Fruit fly (Drosophila melanogaster) whole organism, embryonic: ENCODE measurements around the gene Mtp.
A peak's percentile ranks its signal among the peaks of the same experiment; 100 is the strongest.

ENCODE experiments used
- Bteb2 ChIP-seq: fragments of 200-800 bp; sonication (Bioruptor generic); optimal IDR thresholded peaks from 2 replicates; lab custom pipeline; 2016; ENCODE audit warnings: missing biosample characterization, missing genetic modification characterization
- CG11560 ChIP-seq: fragments of 200-800 bp; sonication (Bioruptor generic); IDR thresholded peaks from 3 replicates; pipeline ENCODE4 v1.3.6; 2022; ENCODE audit warnings: missing biosample characterization, missing genetic modification characterization
- CG13624 ChIP-seq: fragments of 200-800 bp; sonication (Bioruptor generic); optimal IDR thresholded peaks from 2 replicates; lab custom pipeline; 2016; ENCODE audit warnings: missing biosample characterization, missing genetic modification characterization
- CG13894 ChIP-seq: fragments of 200-800 bp; sonication (Bioruptor generic); optimal IDR thresholded peaks from 3 replicates; lab custom pipeline; 2018; ENCODE audit warnings: missing biosample characterization, mild to moderate bottlenecking, missing genetic modification characterization, moderate library complexity
- CG1603 ChIP-seq: fragments of 200-800 bp; sonication (Bioruptor generic); optimal IDR thresholded peaks from 2 replicates; lab custom pipeline; 2019; ENCODE audit warnings: missing biosample characterization, mild to moderate bottlenecking, missing genetic modification characterization, moderate library complexity
- CG2120 ChIP-seq: fragments of 200-800 bp; sonication (Bioruptor generic); optimal IDR thresholded peaks from 3 replicates; lab custom pipeline; 2016; ENCODE audit warnings: missing biosample characterization, missing genetic modification characterization
- CG2678 ChIP-seq: fragments of 200-800 bp; sonication (Bioruptor generic); optimal IDR thresholded peaks from 3 replicates; lab custom pipeline; 2019; ENCODE audit warnings: missing biosample characterization, mild to moderate bottlenecking, missing genetic modification characterization, moderate library complexity
- CG2712 ChIP-seq: fragments of 200-800 bp; optimal IDR thresholded peaks from 3 replicates; lab custom pipeline; 2019; ENCODE audit warnings: missing biosample characterization, mild to moderate bottlenecking, missing genetic modification characterization, moderate library complexity
- CG31388 ChIP-seq: fragments of 200-800 bp; sonication (Bioruptor generic); optimal IDR thresholded peaks from 2 replicates; lab custom pipeline; 2016; ENCODE audit warnings: missing biosample characterization, missing genetic modification characterization
- CG34224 ChIP-seq: fragments of 200-800 bp; sonication (Bioruptor generic); IDR thresholded peaks from 3 replicates; pipeline ENCODE4 v1.3.6; 2022; ENCODE audit warnings: missing biosample characterization, missing genetic modification characterization; ENCODE audit not compliant: partially characterized antibody
- CG4404 ChIP-seq: fragments of 200-800 bp; sonication (Bioruptor generic); IDR thresholded peaks from 2 replicates; pipeline ENCODE4 v1.3.6; 2022; ENCODE audit warnings: missing biosample characterization, missing genetic modification characterization
- CG7271 ChIP-seq: fragments of 200-800 bp; sonication (Bioruptor generic); optimal IDR thresholded peaks from 2 replicates; lab custom pipeline; 2018; ENCODE audit warnings: missing biosample characterization, mild to moderate bottlenecking, missing genetic modification characterization, moderate library complexity
- CG7372 ChIP-seq: fragments of 200-800 bp; sonication (Bioruptor generic); IDR thresholded peaks from 2 replicates; pipeline ENCODE4 v1.3.6; 2022; ENCODE audit warnings: missing biosample characterization, missing genetic modification characterization
- CG7839 ChIP-seq: fragments of 200-800 bp; sonication (Bioruptor generic); optimal IDR thresholded peaks from 3 replicates; lab custom pipeline; 2018; ENCODE audit warnings: missing biosample characterization, mild to moderate bottlenecking, missing genetic modification characterization, moderate library complexity
- CG7928 ChIP-seq: fragments of 200-800 bp; sonication (Bioruptor generic); optimal IDR thresholded peaks from 2 replicates; lab custom pipeline; 2017; ENCODE audit warnings: missing biosample characterization, mild to moderate bottlenecking, missing genetic modification characterization
- CG8765 ChIP-seq: fragments of 200-800 bp; sonication (Bioruptor generic); IDR thresholded peaks from 2 replicates; pipeline ENCODE4 v1.3.6; 2022; ENCODE audit warnings: missing biosample characterization, missing genetic modification characterization
- CTCF ChIP-seq: fragments of 200-800 bp; sonication (Bioruptor generic); optimal IDR thresholded peaks from 2 replicates; lab custom pipeline; 2017; ENCODE audit warnings: missing biosample characterization, mild to moderate bottlenecking, missing genetic modification characterization, moderate library complexity
- Camta ChIP-seq: fragments of 200-800 bp; sonication (Bioruptor generic); optimal IDR thresholded peaks from 2 replicates; lab custom pipeline; 2016; ENCODE audit warnings: missing biosample characterization, missing genetic modification characterization
- CoRest ChIP-seq: fragments of 200-800 bp; sonication (Bioruptor generic); optimal IDR thresholded peaks from 3 replicates; lab custom pipeline; 2018; ENCODE audit warnings: missing biosample characterization, mild to moderate bottlenecking, missing genetic modification characterization, moderate library complexity
- D19A ChIP-seq: fragments of 200-800 bp; optimal IDR thresholded peaks from 3 replicates; lab custom pipeline; 2019; ENCODE audit warnings: missing biosample characterization, mild to moderate bottlenecking, missing genetic modification characterization, moderate library complexity
- Deaf1 ChIP-seq: fragments of 200-800 bp; optimal IDR thresholded peaks from 3 replicates; lab custom pipeline; 2019; ENCODE audit warnings: missing biosample characterization, mild to moderate bottlenecking, missing genetic modification characterization, moderate library complexity
- Doc2 ChIP-seq: fragments of 200-800 bp; sonication (Bioruptor generic); IDR thresholded peaks from 2 replicates; pipeline ENCODE4 v1.3.6; 2022; ENCODE audit warnings: missing biosample characterization, missing genetic modification characterization
- Dp ChIP-seq: fragments of 200-800 bp; sonication (Bioruptor generic); optimal IDR thresholded peaks from 2 replicates; lab custom pipeline; 2018; ENCODE audit warnings: missing biosample characterization, mild to moderate bottlenecking, missing genetic modification characterization, moderate library complexity
- Dref ChIP-seq: fragments of 200-800 bp; sonication (Bioruptor generic); IDR thresholded peaks from 2 replicates; pipeline ENCODE4 v1.3.6; 2022; ENCODE audit warnings: missing biosample characterization, missing genetic modification characterization
- Elba2 ChIP-seq: fragments of 200-800 bp; sonication (Bioruptor generic); optimal IDR thresholded peaks from 3 replicates; lab custom pipeline; 2016; ENCODE audit warnings: missing biosample characterization, missing genetic modification characterization
- HLH4C ChIP-seq: fragments of 200-800 bp; sonication (Bioruptor generic); IDR thresholded peaks from 3 replicates; pipeline ENCODE4 v1.3.6; 2022; ENCODE audit warnings: missing biosample characterization, missing genetic modification characterization; ENCODE audit not compliant: partially characterized antibody
- Lpt ChIP-seq: fragments of >200 bp; optimal IDR thresholded peaks from 2 replicates; lab custom pipeline; 2018; ENCODE audit warnings: missing biosample characterization, missing genetic modification characterization
- MESR4 ChIP-seq: fragments of 200-800 bp; sonication (Bioruptor generic); optimal IDR thresholded peaks from 2 replicates; lab custom pipeline; 2018; ENCODE audit warnings: missing biosample characterization, mild to moderate bottlenecking, missing genetic modification characterization, moderate library complexity
- Mrtf ChIP-seq: fragments of 200-800 bp; sonication (Bioruptor generic); IDR thresholded peaks from 3 replicates; pipeline ENCODE4 v1.3.6; 2022; ENCODE audit warnings: missing biosample characterization, missing genetic modification characterization
- Nf-YB ChIP-seq: fragments of 200-800 bp; sonication (Bioruptor generic); optimal IDR thresholded peaks from 3 replicates; lab custom pipeline; 2019; ENCODE audit warnings: missing biosample characterization, mild to moderate bottlenecking, missing genetic modification characterization, moderate library complexity
- Sin3A ChIP-seq: fragments of >200 bp; optimal IDR thresholded peaks from 2 replicates; lab custom pipeline; 2018
- Sry-β ChIP-seq: fragments of 200-800 bp; sonication (Bioruptor generic); optimal IDR thresholded peaks from 2 replicates; lab custom pipeline; 2018; ENCODE audit warnings: missing biosample characterization, mild to moderate bottlenecking, missing genetic modification characterization, moderate library complexity
- Tbp ChIP-seq: fragments of >200 bp; optimal IDR thresholded peaks from 2 replicates; lab custom pipeline; 2018; ENCODE audit warnings: missing biosample characterization, missing genetic modification characterization
- bcd ChIP-seq: fragments of 200-800 bp; sonication (Bioruptor generic); optimal IDR thresholded peaks from 2 replicates; lab custom pipeline; 2017; ENCODE audit warnings: missing biosample characterization, mild to moderate bottlenecking, missing genetic modification characterization
- chn ChIP-seq: fragments of 200-800 bp; sonication (Bioruptor generic); optimal IDR thresholded peaks from 2 replicates; lab custom pipeline; 2016; ENCODE audit warnings: missing biosample characterization, missing genetic modification characterization
- crp ChIP-seq, 2 experiments: fragments of 200-800 bp; sonication (Bioruptor generic); optimal IDR thresholded peaks; 2 replicates in 1 of 2; 3 replicates in 1 of 2; lab custom pipeline; 2017; ENCODE audit warnings: missing biosample characterization in 2 of 2, missing genetic modification characterization in 2 of 2, mild to moderate bottlenecking in 1 of 2, moderate library complexity in 1 of 2
- dm ChIP-seq: fragments of 200-800 bp; sonication (Bioruptor generic); optimal IDR thresholded peaks from 3 replicates; lab custom pipeline; 2016; ENCODE audit warnings: missing biosample characterization, missing genetic modification characterization
- gcm2 ChIP-seq: fragments of 200-800 bp; sonication (Bioruptor generic); optimal IDR thresholded peaks from 2 replicates; lab custom pipeline; 2016; ENCODE audit warnings: missing biosample characterization, missing genetic modification characterization
- ham ChIP-seq: fragments of 200-800 bp; sonication (Bioruptor generic); IDR thresholded peaks from 2 replicates; pipeline ENCODE4 v1.3.6; 2022; ENCODE audit warnings: missing biosample characterization, missing genetic modification characterization
- hkb ChIP-seq, 2 experiments: fragments of 200-800 bp in 1 of 2; fragments of >200 bp in 1 of 2; sonication (Bioruptor generic) in 1 of 2; IDR thresholded peaks in 1 of 2; optimal IDR thresholded peaks in 1 of 2; 2 replicates each; pipeline versions ENCODE4 v1.3.6 to Lab custom; 2017 to 2022; ENCODE audit warnings: missing biosample characterization in 1 of 2, missing genetic modification characterization in 1 of 2
- insv ChIP-seq, 2 experiments: fragments of 200-800 bp; sonication (Bioruptor generic); optimal IDR thresholded peaks; 3 replicates each; lab custom pipeline; 2016 to 2018; ENCODE audit warnings: missing biosample characterization in 2 of 2, missing genetic modification characterization in 2 of 2
- lbe ChIP-seq: fragments of 200-800 bp; sonication (Bioruptor generic); optimal IDR thresholded peaks from 2 replicates; lab custom pipeline; 2016; ENCODE audit warnings: missing biosample characterization, mild to moderate bottlenecking, missing genetic modification characterization
- nom ChIP-seq: fragments of 200-800 bp; sonication (Bioruptor generic); optimal IDR thresholded peaks from 2 replicates; lab custom pipeline; 2017; ENCODE audit warnings: missing biosample characterization, missing genetic modification characterization, mild to moderate bottlenecking, moderate library complexity, missing genetic modification reagents
- onecut ChIP-seq: fragments of 200-800 bp; sonication (Bioruptor generic); IDR thresholded peaks from 2 replicates; pipeline ENCODE4 v1.3.6; 2022; ENCODE audit warnings: missing biosample characterization, missing genetic modification characterization
- pb ChIP-seq: fragments of 200-800 bp; sonication (Bioruptor generic); optimal IDR thresholded peaks from 3 replicates; lab custom pipeline; 2016; ENCODE audit warnings: missing biosample characterization, missing genetic modification characterization
- pho ChIP-seq: fragments of 200-800 bp; sonication (Bioruptor generic); optimal IDR thresholded peaks from 2 replicates; lab custom pipeline; 2016; ENCODE audit warnings: missing biosample characterization, missing genetic modification characterization
- pros ChIP-seq: fragments of 200-800 bp; sonication (Bioruptor generic); optimal IDR thresholded peaks from 3 replicates; lab custom pipeline; 2019; ENCODE audit warnings: missing biosample characterization, mild to moderate bottlenecking, missing genetic modification characterization, moderate library complexity
- ranshi ChIP-seq: fragments of 200-800 bp; sonication (Bioruptor generic); IDR thresholded peaks from 2 replicates; pipeline ENCODE4 v1.3.6; 2022; ENCODE audit warnings: missing biosample characterization, missing genetic modification characterization
- shn ChIP-seq: fragments of 200-800 bp; sonication (Bioruptor generic); optimal IDR thresholded peaks from 3 replicates; lab custom pipeline; 2016; ENCODE audit warnings: missing biosample characterization, missing genetic modification characterization
- slbo ChIP-seq: fragments of 200-800 bp; sonication (Bioruptor generic); IDR thresholded peaks from 2 replicates; pipeline ENCODE4 v1.3.6; 2022; ENCODE audit warnings: missing biosample characterization, missing genetic modification characterization
- slou ChIP-seq: fragments of 200-800 bp; sonication (Bioruptor generic); optimal IDR thresholded peaks from 3 replicates; lab custom pipeline; 2016; ENCODE audit warnings: missing biosample characterization, missing genetic modification characterization
- zfh1 ChIP-seq: fragments of 200-800 bp; sonication (Bioruptor generic); IDR thresholded peaks from 3 replicates; pipeline ENCODE4 v1.3.6; 2022; ENCODE audit warnings: missing biosample characterization, missing genetic modification characterization

The Mtp gene

DNA sequence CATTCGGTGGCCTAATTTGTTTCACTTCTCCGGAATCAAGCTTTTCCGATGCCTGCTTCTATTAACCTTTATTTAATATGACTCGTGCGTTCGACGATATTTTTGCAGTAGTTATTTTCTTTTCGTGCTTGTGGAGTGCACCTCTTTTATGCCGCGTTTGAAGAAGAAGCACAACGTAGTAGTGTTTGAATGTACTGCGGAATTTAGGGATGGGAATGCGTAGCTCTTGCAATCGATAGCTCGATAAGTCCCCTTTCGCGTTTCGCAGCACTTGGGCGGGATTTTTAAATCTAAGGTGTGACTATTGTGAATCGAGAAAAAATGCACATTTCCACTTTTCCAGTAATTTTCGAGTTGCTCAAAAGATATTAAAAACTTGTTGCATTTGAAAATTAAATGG, 3.9 kb downstream of the Mtp start, which contains the start of the genes CG43739 and sky (continued):
- TF ChIP-seq slbo = peak; percentile 73
- peak; percentile 68 for TF ChIP-seq CG2120 (GFP tag; lab: Kevin White, UChicago)
- TF ChIP-seq dm (GFP tag; lab: Kevin White, UChicago) = peak; percentile 21
- TF ChIP-seq Lpt (GFP tag; lab: Kevin White, UChicago) = no peak
- peak; percentile 23 for TF ChIP-seq CG13894
- TF ChIP-seq shn (GFP tag; lab: Kevin White, UChicago) = peak; percentile 37
- TF ChIP-seq hkb (optimal IDR thresholded peaks at IDR 0.05; lab: Kevin White, UChicago) = no peak
- 0 out of 2 replicates have a peak, but pooled peaks have one; percentile 30 for TF ChIP-seq hkb (GFP tag; IDR thresholded peaks at IDR 0.05; lab: Robert Waterston, UW)
- peak; percentile 77 for TF ChIP-seq HLH4C (GFP tag; lab: Robert Waterston, UW)
- no peak for TF ChIP-seq insv (GFP tag; optimal IDR thresholded peaks at IDR 0.05; lab: Kevin White, UChicago)
- peak; percentile 14 for TF ChIP-seq lbe (GFP tag; lab: Kevin White, UChicago)
- TF ChIP-seq CG8765 (GFP tag; lab: Robert Waterston, UW) = no peak
- TF ChIP-seq Camta = peak; percentile 41
- peak; percentile 7 for TF ChIP-seq bcd (GFP tag; lab: Kevin White, UChicago)
- no peak for TF ChIP-seq gcm2 (GFP tag; lab: Kevin White, UChicago)
- TF ChIP-seq D19A (tag; lab: Kevin White, UChicago) = no peak
- TF ChIP-seq CG2678 (tag; lab: Kevin White, UChicago) = no peak
- TF ChIP-seq CG7839 (tag; lab: Kevin White, UChicago) = no peak
- TF ChIP-seq CG2712 (tag; lab: Kevin White, UChicago) = peak; percentile 36
- TF ChIP-seq Dref (GFP tag; lab: Robert Waterston, UW) = peak; percentile 94
- TF ChIP-seq Deaf1 (tag; lab: Kevin White, UChicago) = peak; percentile 24
- peak; percentile 18 for TF ChIP-seq CTCF (GFP tag; lab: Kevin White, UChicago)
- TF ChIP-seq pho = peak; percentile 27
- peak; percentile 98 for TF ChIP-seq Dp (GFP tag; lab: Kevin White, UChicago)
- peak; percentile 84 for TF ChIP-seq Sry-β
- no peak for TF ChIP-seq CG7372
- peak; percentile 12; the same call in 1 of the 3 replicates for TF ChIP-seq Mrtf (GFP tag; lab: Robert Waterston, UW)
- peak; percentile 61 for TF ChIP-seq CG1603 (tag; lab: Kevin White, UChicago)
- no peak for TF ChIP-seq CG4404
- TF ChIP-seq chn (GFP tag; lab: Kevin White, UChicago) = peak; percentile 16
- TF ChIP-seq CG34224 (GFP tag; lab: Robert Waterston, UW) = peak; percentile 84
- peak; percentile 40 for TF ChIP-seq MESR4
- peak; percentile 70 for TF ChIP-seq Sin3A (lab: Kevin White, UChicago)

DNA sequence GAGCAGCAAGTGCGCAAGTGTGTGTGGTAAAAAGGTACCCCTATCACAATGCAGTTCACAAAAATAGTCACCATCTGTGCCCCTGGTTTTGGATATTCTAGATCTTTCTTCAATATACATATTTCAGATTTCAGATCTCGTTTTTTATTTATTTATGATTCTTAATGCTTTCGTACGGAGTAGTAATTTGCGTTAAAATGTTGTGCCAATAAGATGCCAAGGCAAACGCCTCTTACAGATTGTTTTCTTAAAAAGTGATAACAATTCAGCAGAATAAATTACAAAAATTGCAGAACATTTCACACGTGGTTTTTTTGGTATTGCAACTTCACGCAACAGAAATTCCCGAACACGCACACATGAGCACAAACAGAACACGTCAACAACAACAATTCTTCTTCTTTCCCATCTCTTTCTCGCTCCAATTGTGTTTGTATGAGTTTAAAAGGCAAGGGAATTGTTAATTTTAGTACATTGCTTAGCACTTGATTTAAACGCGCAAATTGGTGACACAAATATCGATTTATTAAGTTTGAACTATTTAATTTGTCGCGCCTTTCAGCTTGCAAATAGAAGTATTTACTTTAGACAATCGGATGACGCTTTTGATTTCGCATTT, 4.5 kb downstream of the Mtp start:
- TF ChIP-seq CG13624 (GFP tag; lab: Kevin White, UChicago) = peak; percentile 73
- no peak for TF ChIP-seq Deaf1 (tag; lab: Kevin White, UChicago)
- no peak for TF ChIP-seq CG7271
- peak; percentile 45 for TF ChIP-seq CoRest
- no peak for TF ChIP-seq Tbp (GFP tag; lab: Kevin White, UChicago)
- no peak for TF ChIP-seq CG7928 (GFP tag; lab: Kevin White, UChicago)
- TF ChIP-seq pros (GFP tag; lab: Kevin White, UChicago) = no peak
- no peak for TF ChIP-seq Doc2 (GFP tag; lab: Robert Waterston, UW)
- no peak for TF ChIP-seq nom
- TF ChIP-seq onecut (GFP tag; lab: Robert Waterston, UW) = no peak
- TF ChIP-seq pb (GFP tag; lab: Kevin White, UChicago) = peak; percentile 69
- no peak for TF ChIP-seq Elba2 (GFP tag; lab: Kevin White, UChicago)
- TF ChIP-seq CG11560 = no peak
- no peak for TF ChIP-seq crp (GFP tag; optimal IDR thresholded peaks at IDR 0.05; lab: Kevin White, UChicago)
- no peak for TF ChIP-seq ham (GFP tag; lab: Robert Waterston, UW)
- TF ChIP-seq ranshi (GFP tag; lab: Robert Waterston, UW) = no peak; the same call in 1 of the 2 replicates
- no peak for TF ChIP-seq slou (GFP tag; lab: Kevin White, UChicago)
- TF ChIP-seq Nf-YB (GFP tag; lab: Kevin White, UChicago) = peak; percentile 4
- peak; percentile 83 for TF ChIP-seq zfh1 (GFP tag; lab: Robert Waterston, UW)
- no peak for TF ChIP-seq CG31388 (GFP tag; lab: Kevin White, UChicago)
- TF ChIP-seq Bteb2 (GFP tag; lab: Kevin White, UChicago) = peak; percentile 67
